Worm (Caenorhabditis elegans) whole organism, young adult: Measurements from ENCODE around the gene C01G10.10.
A peak's percentile ranks its signal among the peaks of the same experiment; 100 is the strongest.

Source experiments
- C06A6.2 ChIP-seq: fragments of 200-800 bp; sonication (Bioruptor generic); conservative IDR thresholded peaks from 2 replicates; pipeline ENCODE4 v1.3.6; 2022; ENCODE audit warnings: missing genetic modification characterization, missing compliant biosample characterization
- F49E8.2 ChIP-seq: sonication (generic microtip); optimal IDR thresholded peaks from 3 replicates; lab custom pipeline; 2017; ENCODE audit warnings: missing genetic modification characterization, mild to moderate bottlenecking, missing compliant biosample characterization, antibody characterized with exemption, moderate library complexity; ENCODE audit not compliant: insufficient read depth
- Y53F4B.3 ChIP-seq: fragments of 200-800 bp; sonication (Bioruptor generic); IDR thresholded peaks from 2 replicates; pipeline ENCODE4 v1.3.6; 2022; ENCODE audit warnings: missing genetic modification reagents, missing genetic modification characterization, missing compliant biosample characterization
- Y95B8A.8 ChIP-seq: fragments of 200-800 bp; sonication (Bioruptor generic); IDR thresholded peaks from 2 replicates; pipeline ENCODE4 v1.3.6; 2022; ENCODE audit warnings: missing genetic modification reagents, missing genetic modification characterization, missing compliant biosample characterization
- ama-1 ChIP-seq, 3 experiments: fragments of 150-350 bp in 1 of 3; sonication (generic microtip) in 2 of 3; optimal IDR thresholded peaks; 2 replicates each; lab custom pipeline; 2014 to 2018; ENCODE audit warnings: missing biosample characterization in 2 of 3, missing genetic modification characterization in 2 of 3, missing genetic modification reagents in 2 of 3
- attf-3 ChIP-seq: fragments of 200-800 bp; sonication (Bioruptor generic); conservative IDR thresholded peaks from 2 replicates; pipeline ENCODE4 v1.3.6; 2022; ENCODE audit warnings: missing genetic modification reagents, missing genetic modification characterization, missing compliant biosample characterization
- dox-1 ChIP-seq: fragments of 200-800 bp; sonication (Bioruptor generic); IDR thresholded peaks from 2 replicates; pipeline ENCODE4 v1.3.6; 2022; ENCODE audit warnings: missing genetic modification reagents, missing genetic modification characterization, missing compliant biosample characterization
- lin-40 ChIP-seq: sonication (generic microtip); optimal IDR thresholded peaks from 2 replicates; lab custom pipeline; 2016; ENCODE audit warnings: missing genetic modification characterization, mild to moderate bottlenecking, missing compliant biosample characterization, missing genotype, missing genetic modification reagents
- lin-54 ChIP-seq: fragments of 200-800 bp; sonication (Bioruptor generic); optimal IDR thresholded peaks from 2 replicates; lab custom pipeline; 2018; ENCODE audit warnings: mild to moderate bottlenecking, missing genetic modification characterization, missing compliant biosample characterization
- nfyb-1 ChIP-seq: fragments of 200-800 bp; sonication (Bioruptor generic); IDR thresholded peaks from 2 replicates; pipeline ENCODE4 v1.3.6; 2022; ENCODE audit warnings: missing genetic modification reagents, missing genetic modification characterization, missing compliant biosample characterization
- nhr-90 ChIP-seq: sonication (generic microtip); optimal IDR thresholded peaks from 2 replicates; lab custom pipeline; 2016; ENCODE audit warnings: missing genotype, mild to moderate bottlenecking, missing genetic modification characterization, missing compliant biosample characterization
- pbrm-1 ChIP-seq: fragments of 200-800 bp; sonication (Bioruptor generic); IDR thresholded peaks from 2 replicates; pipeline ENCODE4 v1.3.6; 2022; ENCODE audit warnings: missing genetic modification reagents, missing genetic modification characterization, missing compliant biosample characterization
- snpc-4 ChIP-seq, 5 experiments: fragments of 150-350 bp in 1 of 5; sonication (generic microtip) in 4 of 5; optimal IDR thresholded peaks; 2 replicates each; lab custom pipeline; 2014 to 2018; ENCODE audit warnings: missing genetic modification characterization in 5 of 5, missing biosample characterization in 3 of 5, antibody characterized with exemption in 2 of 5, mild to moderate bottlenecking in 2 of 5, missing compliant biosample characterization in 2 of 5, missing genotype in 2 of 5, moderate library complexity in 2 of 5, missing genetic modification reagents in 1 of 5
- unc-62 ChIP-seq: fragments of 150-350 bp; optimal IDR thresholded peaks from 2 replicates; lab custom pipeline; 2014; ENCODE audit warnings: missing biosample characterization, missing genetic modification reagents, missing genetic modification characterization

DNA sequence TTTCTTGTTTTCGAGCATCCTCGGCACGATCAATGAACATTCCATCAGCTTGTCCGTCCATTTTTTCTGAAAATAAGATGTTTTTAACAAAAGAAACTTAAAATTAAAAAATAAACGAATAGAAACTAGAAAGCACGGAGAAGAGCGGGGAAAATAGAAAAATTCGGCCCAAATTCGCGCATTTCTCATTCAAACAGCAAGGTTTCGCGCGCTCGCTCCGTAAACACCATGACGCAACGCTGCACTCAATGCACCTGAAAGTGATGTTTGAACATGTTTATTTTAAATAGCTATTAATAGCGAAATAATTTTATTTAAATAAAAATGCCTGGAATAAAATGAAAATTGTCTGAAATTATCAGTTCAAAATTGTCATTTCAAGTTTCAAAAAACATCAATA lies 22.7 kb downstream of the C01G10.10 start, which contains the start of the genes mcm-3 and C25D7.15:
- no peak for TF ChIP-seq F49E8.2 (tag; lab: Kevin White, UChicago)
- no peak for TF ChIP-seq unc-62 (GFP tag; lab: Kevin White, UChicago)
- 0 out of 2 replicates have a peak, but pooled peaks have one; percentile 42 for TF ChIP-seq attf-3 (GFP tag; lab: Robert Waterston, UW)
- peak; percentile 61; the same call in 1 of the 2 replicates for TF ChIP-seq Y95B8A.8 (GFP tag; lab: Robert Waterston, UW)
- TF ChIP-seq nfyb-1 (GFP tag; lab: Robert Waterston, UW), result no peak
- no peak for TF ChIP-seq ama-1 (optimal IDR thresholded peaks at IDR 0.05; lab: Kevin White, UChicago)
- TF ChIP-seq ama-1 (GFP tag; optimal IDR thresholded peaks at IDR 0.05; lab: Kevin White, UChicago), result no peak
- TF ChIP-seq snpc-4 (GFP tag; optimal IDR thresholded peaks at IDR 0.05; lab: Kevin White, UChicago), result no peak
- TF ChIP-seq snpc-4 (tag; optimal IDR thresholded peaks at IDR 0.05; lab: Kevin White, UChicago), result peak in 1 of 4 experiments; percentile 42
- TF ChIP-seq Y53F4B.3 (GFP tag; lab: Robert Waterston, UW), result no peak
- TF ChIP-seq lin-54 (GFP tag; lab: Kevin White, UChicago), result peak; percentile 80
- no peak for TF ChIP-seq C06A6.2 (GFP tag; lab: Robert Waterston, UW)
- TF ChIP-seq pbrm-1, result peak; percentile 63; the same call in 1 of the 2 replicates
- TF ChIP-seq dox-1, result peak; percentile 69; the same call in 1 of the 2 replicates
- no peak for TF ChIP-seq lin-40 (tag; lab: Kevin White, UChicago)
- no peak for TF ChIP-seq nhr-90 (tag; lab: Kevin White, UChicago)
